Worm (Caenorhabditis elegans): ENCODE results near the gene kqt-2.

kqt-2 gene

DNA sequence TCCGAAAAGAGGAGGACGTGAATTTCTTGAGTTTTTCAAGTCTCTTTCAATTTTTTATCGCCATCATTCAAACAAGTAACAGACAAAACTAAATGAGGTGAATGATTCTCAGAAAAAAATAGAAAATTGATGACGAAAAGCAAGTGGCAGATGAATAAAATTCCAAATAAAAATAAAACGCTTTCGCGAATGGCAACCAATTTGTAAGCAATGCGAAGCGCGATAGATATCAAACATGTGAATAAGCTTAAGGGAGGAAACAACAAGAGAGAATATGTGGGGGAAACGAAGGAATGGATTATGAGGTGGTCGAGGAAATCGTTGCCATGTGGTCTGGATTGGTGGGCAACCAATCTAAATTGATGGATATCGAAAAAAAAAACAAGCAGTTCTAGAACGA lies 41.7 kb downstream of the kqt-2 start:
- TF ChIP-seq ama-1 (optimal IDR thresholded peaks at IDR 0.05) (no peak), fkh-2 (tag; optimal IDR thresholded peaks at IDR 0.05) (no peak), nhr-77 (tag; optimal IDR thresholded peaks at IDR 0.05) (no peak), fos-1 (tag; optimal IDR thresholded peaks at IDR 0.05) (no peak), nhr-67 (tag; optimal IDR thresholded peaks at IDR 0.05) (no peak), elt-3 (tag; optimal IDR thresholded peaks at IDR 0.05) (no peak), nfya-1 (tag; optimal IDR thresholded peaks at IDR 0.05; ENCODE audit: insufficient read depth) (no peak), unc-39 (tag; optimal IDR thresholded peaks at IDR 0.05) (no peak), nhr-25 (tag; optimal IDR thresholded peaks at IDR 0.05) (no peak), ztf-4 (tag; optimal IDR thresholded peaks at IDR 0.05) (no peak), ztf-11 (tag; optimal IDR thresholded peaks at IDR 0.05) (no peak), nhr-237 (tag; optimal IDR thresholded peaks at IDR 0.05) (no peak), pha-4 (tag; optimal IDR thresholded peaks at IDR 0.05) (no peak), elt-2 (tag; optimal IDR thresholded peaks at IDR 0.05) (no peak), lsy-12 (tag; optimal IDR thresholded peaks at IDR 0.05) (no peak), egl-5 (tag; optimal IDR thresholded peaks at IDR 0.05) (no peak), ZK546.5 (tag; optimal IDR thresholded peaks at IDR 0.05) (no peak), nhr-11 (tag; optimal IDR thresholded peaks at IDR 0.05) (no peak), ceh-28 (tag; optimal IDR thresholded peaks at IDR 0.05) (no peak)

DNA sequence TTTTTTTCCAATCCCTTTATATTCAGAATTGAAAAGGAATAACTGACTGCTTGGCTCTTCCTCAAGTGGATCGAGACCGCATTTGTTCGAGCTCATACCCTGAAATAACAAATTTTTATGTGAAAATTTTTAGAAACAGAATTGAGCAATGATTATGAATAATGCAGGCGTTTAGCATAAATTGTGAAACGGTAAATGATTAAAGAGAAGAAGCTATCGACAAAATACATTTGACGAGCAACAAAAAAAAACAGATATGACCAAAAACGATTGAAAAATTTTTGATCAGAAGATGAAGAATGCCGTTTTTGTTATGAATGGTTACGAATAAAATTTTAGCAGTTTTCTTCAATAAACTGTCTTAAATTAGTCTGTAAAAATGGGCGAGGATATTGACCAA lies 42.5 kb downstream of the kqt-2 start, which contains the start of gene C17H11.6:
Gene C17H11.6 (minus strand): TSS at position 101 of the 400 bp plus-strand sequence.
- TF ChIP-seq nhr-28 (tag; optimal IDR thresholded peaks at IDR 0.05) (no peak), pha-4 (tag; optimal IDR thresholded peaks at IDR 0.05) (no peak), elt-1 (tag; optimal IDR thresholded peaks at IDR 0.05) (no peak), nhr-12 (tag; optimal IDR thresholded peaks at IDR 0.05) (no peak), tbx-2 (tag; optimal IDR thresholded peaks at IDR 0.05) (no peak), zag-1 (tag; optimal IDR thresholded peaks at IDR 0.05) (no peak), elt-2 (tag; optimal IDR thresholded peaks at IDR 0.05) (no peak), nhr-11 (tag; optimal IDR thresholded peaks at IDR 0.05) (no peak), lin-15B (tag; optimal IDR thresholded peaks at IDR 0.05) (no peak), snpc-4 (tag; optimal IDR thresholded peaks at IDR 0.05) (no peak), skn-1 (tag; optimal IDR thresholded peaks at IDR 0.05) (no peak), ceh-9 (tag; optimal IDR thresholded peaks at IDR 0.05) (no peak)

ce11 chrX:8201210-8201609 lies 45.0 kb downstream of the kqt-2 start:
- no peak for TF ChIP-seq lin-39 (tag; optimal IDR thresholded peaks at IDR 0.05)
- TF ChIP-seq nhr-23 (tag; optimal IDR thresholded peaks at IDR 0.05), result peak; percentile 14
- TF ChIP-seq hmg-11 (tag; optimal IDR thresholded peaks at IDR 0.05), result peak; percentile 13
- TF ChIP-seq ceh-9 (tag; optimal IDR thresholded peaks at IDR 0.05), result no peak
- TF ChIP-seq nhr-25 (tag; optimal IDR thresholded peaks at IDR 0.05), result peak; percentile 70
- no peak for TF ChIP-seq skn-1 (tag; optimal IDR thresholded peaks at IDR 0.05)
- no peak for TF ChIP-seq nhr-12 (tag; optimal IDR thresholded peaks at IDR 0.05)
- TF ChIP-seq ceh-28 (tag; optimal IDR thresholded peaks at IDR 0.05), result no peak

ce11 chrX:8200206-8200605 lies 46.0 kb downstream of the kqt-2 start:
- TF ChIP-seq nhr-23 (tag; optimal IDR thresholded peaks at IDR 0.05), result peak; percentile 65
- peak; percentile 81 for TF ChIP-seq nhr-25 (tag; optimal IDR thresholded peaks at IDR 0.05)
- no peak for TF ChIP-seq nhr-12 (tag; optimal IDR thresholded peaks at IDR 0.05)

DNA sequence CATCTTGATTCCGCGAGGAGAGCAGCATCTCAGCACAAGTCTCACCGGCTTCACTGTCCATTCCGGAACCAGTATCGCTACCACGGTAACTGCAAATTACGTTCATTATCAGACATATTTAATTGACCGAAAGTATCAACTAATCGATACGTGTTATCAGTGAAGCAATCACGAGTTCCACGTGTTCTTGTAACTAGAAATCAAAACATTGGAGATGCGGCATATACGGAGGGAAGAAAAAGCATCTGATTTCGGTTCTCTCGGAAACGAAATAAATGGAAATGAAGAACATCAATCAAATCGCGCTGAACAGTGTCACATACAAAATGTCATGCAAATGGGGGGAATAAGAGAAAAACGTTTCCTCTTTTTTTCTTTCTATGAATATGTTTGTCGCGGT lies 53.0 kb downstream of the kqt-2 start:
- TF ChIP-seq nhr-67 (tag; optimal IDR thresholded peaks at IDR 0.05), result no peak
- no peak for TF ChIP-seq hmg-11 (tag; optimal IDR thresholded peaks at IDR 0.05)
- no peak for TF ChIP-seq ztf-4 (tag; optimal IDR thresholded peaks at IDR 0.05)
- TF ChIP-seq ama-1 (optimal IDR thresholded peaks at IDR 0.05), result peak; percentile 2
- no peak for TF ChIP-seq ceh-82 (tag; optimal IDR thresholded peaks at IDR 0.05)
- TF ChIP-seq eor-1 (tag; optimal IDR thresholded peaks at IDR 0.05), result no peak
- TF ChIP-seq nhr-237 (tag; optimal IDR thresholded peaks at IDR 0.05), result no peak
- no peak for TF ChIP-seq unc-39 (tag; optimal IDR thresholded peaks at IDR 0.05)
- TF ChIP-seq fkh-10 (GFP tag; optimal IDR thresholded peaks at IDR 0.05), result no peak
- peak; percentile 4 for TF ChIP-seq pha-4 (tag; optimal IDR thresholded peaks at IDR 0.05)
- TF ChIP-seq fkh-2 (tag; optimal IDR thresholded peaks at IDR 0.05), result no peak
- TF ChIP-seq ceh-28 (tag; optimal IDR thresholded peaks at IDR 0.05), result peak; percentile 16
- no peak for TF ChIP-seq nfya-1 (tag; optimal IDR thresholded peaks at IDR 0.05; ENCODE audit: insufficient read depth)
- TF ChIP-seq snpc-4 (tag; optimal IDR thresholded peaks at IDR 0.05), result no peak
- peak; percentile 56 for TF ChIP-seq elt-2 (tag; optimal IDR thresholded peaks at IDR 0.05)
- peak; percentile 18 for TF ChIP-seq egl-5 (tag; optimal IDR thresholded peaks at IDR 0.05)
- no peak for TF ChIP-seq R02D3.7 (tag; optimal IDR thresholded peaks at IDR 0.05)
- no peak for TF ChIP-seq nhr-25 (tag; optimal IDR thresholded peaks at IDR 0.05)
- no peak for TF ChIP-seq nhr-11 (tag; optimal IDR thresholded peaks at IDR 0.05)
- TF ChIP-seq lin-39 (tag; optimal IDR thresholded peaks at IDR 0.05), result no peak
- no peak for TF ChIP-seq ceh-16 (tag; optimal IDR thresholded peaks at IDR 0.05)
- no peak for TF ChIP-seq skn-1 (tag; optimal IDR thresholded peaks at IDR 0.05)
- no peak for TF ChIP-seq nhr-23 (tag; optimal IDR thresholded peaks at IDR 0.05)
- TF ChIP-seq zag-1 (tag; optimal IDR thresholded peaks at IDR 0.05), result no peak
- no peak for TF ChIP-seq fos-1 (tag; optimal IDR thresholded peaks at IDR 0.05)
- no peak for TF ChIP-seq tbx-2 (tag; optimal IDR thresholded peaks at IDR 0.05)

Measured in whole organism, L3 larva.